Worm (Caenorhabditis elegans) whole organism, late embryonic: ENCODE measurements around the gene orc-5.
"Not testable (repeated sequence)": the region's sequence is repeated elsewhere in the genome, so short reads cannot be mapped to it uniquely, and the experiment has no call there.

Source experiments
- K02D7.2 ChIP-seq: sonication (generic microtip); optimal IDR thresholded peaks from 2 replicates; lab custom pipeline; 2017; ENCODE audit warnings: mild to moderate bottlenecking, missing genetic modification characterization, missing compliant biosample characterization
- Y22D7AL.16 ChIP-seq: sonication (generic microtip); optimal IDR thresholded peaks from 2 replicates; lab custom pipeline; 2016; ENCODE audit warnings: missing genetic modification characterization, missing compliant biosample characterization
- ceh-14 ChIP-seq: sonication (generic microtip); optimal IDR thresholded peaks from 2 replicates; lab custom pipeline; 2016; ENCODE audit warnings: missing genotype, missing genetic modification characterization, missing compliant biosample characterization
- ceh-2 ChIP-seq: sonication (generic microtip); optimal IDR thresholded peaks from 2 replicates; lab custom pipeline; 2016; ENCODE audit warnings: missing genotype, missing genetic modification characterization, missing compliant biosample characterization
- ceh-22 ChIP-seq: sonication (generic microtip); optimal IDR thresholded peaks from 2 replicates; lab custom pipeline; 2017; ENCODE audit warnings: missing biosample characterization, missing genetic modification characterization
- ceh-31 ChIP-seq: sonication (generic microtip); optimal IDR thresholded peaks from 2 replicates; lab custom pipeline; 2016; ENCODE audit warnings: missing genetic modification characterization, missing compliant biosample characterization
- ceh-34 ChIP-seq: sonication (generic microtip); optimal IDR thresholded peaks from 2 replicates; lab custom pipeline; 2016; ENCODE audit warnings: mild to moderate bottlenecking, missing genetic modification characterization, missing compliant biosample characterization
- ceh-48 ChIP-seq: sonication (generic microtip); optimal IDR thresholded peaks from 2 replicates; lab custom pipeline; 2016; ENCODE audit warnings: missing genetic modification characterization, inconsistent platforms, missing compliant biosample characterization
- ceh-9 ChIP-seq: sonication (generic microtip); optimal IDR thresholded peaks from 2 replicates; lab custom pipeline; 2016; ENCODE audit warnings: mild to moderate bottlenecking, missing genetic modification characterization, inconsistent platforms, missing compliant biosample characterization
- elt-2 ChIP-seq: sonication (generic microtip); optimal IDR thresholded peaks from 2 replicates; lab custom pipeline; 2016; ENCODE audit warnings: missing genetic modification reagents, missing genetic modification characterization, missing compliant biosample characterization
- hlh-8 ChIP-seq: sonication (generic microtip); optimal IDR thresholded peaks from 2 replicates; lab custom pipeline; 2016; ENCODE audit warnings: missing genotype, missing genetic modification characterization, missing compliant biosample characterization
- mec-3 ChIP-seq: sonication (generic microtip); optimal IDR thresholded peaks from 2 replicates; lab custom pipeline; 2016; ENCODE audit warnings: borderline replicate concordance, missing genetic modification characterization, missing compliant biosample characterization
- pat-9 ChIP-seq: fragments of 200-800 bp; sonication (Bioruptor generic); optimal IDR thresholded peaks from 2 replicates; lab custom pipeline; 2018; ENCODE audit warnings: mild to moderate bottlenecking, missing genetic modification characterization, moderate library complexity, missing compliant biosample characterization
- pax-1 ChIP-seq: fragments of 150-350 bp; optimal IDR thresholded peaks from 2 replicates; lab custom pipeline; 2014; ENCODE audit warnings: missing biosample characterization, missing genetic modification characterization
- pqm-1 ChIP-seq: sonication (generic microtip); optimal IDR thresholded peaks from 2 replicates; lab custom pipeline; 2016; ENCODE audit warnings: missing genetic modification characterization, missing compliant biosample characterization
- pros-1 ChIP-seq: fragments of 150-350 bp; optimal IDR thresholded peaks from 2 replicates; lab custom pipeline; 2014; ENCODE audit warnings: missing biosample characterization, missing genetic modification reagents, missing genetic modification characterization
- rnt-1 ChIP-seq: sonication (generic microtip); optimal IDR thresholded peaks from 2 replicates; lab custom pipeline; 2016; ENCODE audit warnings: missing genetic modification characterization, missing compliant biosample characterization
- tbx-2 ChIP-seq: sonication (generic microtip); optimal IDR thresholded peaks from 2 replicates; lab custom pipeline; 2016; ENCODE audit warnings: missing genetic modification characterization, missing compliant biosample characterization
- tbx-7 ChIP-seq: sonication (generic microtip); optimal IDR thresholded peaks from 2 replicates; lab custom pipeline; 2016; ENCODE audit warnings: missing genotype, missing genetic modification characterization, missing compliant biosample characterization
- unc-3 ChIP-seq, 2 experiments: fragments of 200-800 bp in 1 of 2; sonication (Bioruptor generic) in 1 of 2; sonication (generic microtip) in 1 of 2; conservative IDR thresholded peaks in 1 of 2; optimal IDR thresholded peaks in 1 of 2; 2 replicates each; pipeline versions ENCODE4 v1.3.6 to Lab custom; 2016 to 2022; ENCODE audit warnings: missing compliant biosample characterization in 2 of 2, missing genetic modification characterization in 2 of 2, missing genetic modification reagents in 1 of 2
- zip-5 ChIP-seq: sonication (generic microtip); optimal IDR thresholded peaks from 2 replicates; lab custom pipeline; 2016; ENCODE audit warnings: missing genetic modification characterization, missing compliant biosample characterization
- ztf-16 ChIP-seq: sonication (generic microtip); optimal IDR thresholded peaks from 2 replicates; lab custom pipeline; 2017; ENCODE audit warnings: missing genetic modification characterization, missing compliant biosample characterization

Gene orc-5

ce11 chrIV:10688972-10689567 is 45.3 kb downstream of the orc-5 start, which contains the start of gene R102.3:
Gene R102.3, plus strand, starts transcription at chrIV:10689517.
- TF ChIP-seq tbx-7 (no peak), pqm-1 (no peak), ceh-34 (tag; lab: Kevin White, UChicago) (no peak), ceh-2 (tag; lab: Kevin White, UChicago) (no peak), elt-2 (no peak), ceh-31 (tag; lab: Kevin White, UChicago) (no peak)

ce11 chrIV:10687307-10687706 is 47.1 kb downstream of the orc-5 start, which contains the start of gene R102.2:
Gene R102.2, plus strand, starts transcription at chrIV:10687607.
- not testable (repeated sequence) for TF ChIP-seq ceh-9 (tag; lab: Kevin White, UChicago); K02D7.2 (tag; lab: Kevin White, UChicago); unc-3 (GFP tag; conservative IDR thresholded peaks at IDR 0.05; lab: Robert Waterston, UW); unc-3 (tag; optimal IDR thresholded peaks at IDR 0.05; lab: Kevin White, UChicago)

ce11 chrIV:10685758-10686157 is 48.6 kb downstream of the orc-5 start, which contains the start of the genes K08C7.6 and R102.1:
Gene K08C7.6, minus strand, starts transcription at chrIV:10685858.
Gene R102.1, plus strand, starts transcription at chrIV:10686048.
- TF ChIP-seq pax-1 (tag; lab: Kevin White, UChicago), result no peak
- TF ChIP-seq Y22D7AL.16 (tag; lab: Kevin White, UChicago), result no peak
- TF ChIP-seq pat-9 (tag; lab: Kevin White, UChicago), result no peak
- no peak for TF ChIP-seq rnt-1
- TF ChIP-seq zip-5 (tag; lab: Kevin White, UChicago), result no peak
- TF ChIP-seq hlh-8 (tag; lab: Kevin White, UChicago), result no peak
- no peak for TF ChIP-seq tbx-2 (tag; lab: Kevin White, UChicago)
- no peak for TF ChIP-seq mec-3
- TF ChIP-seq pros-1 (tag; lab: Kevin White, UChicago), result no peak
- TF ChIP-seq ztf-16 (tag; lab: Kevin White, UChicago), result no peak
- no peak for TF ChIP-seq ceh-22
- no peak for TF ChIP-seq ceh-48 (tag; lab: Kevin White, UChicago)
- TF ChIP-seq ceh-14, result no peak
- TF ChIP-seq, all 69 proteins: peak for 0
